Fruit fly (Drosophila melanogaster): ENCODE measurements around the gene Itgbn.

Itgbn gene

DNA sequence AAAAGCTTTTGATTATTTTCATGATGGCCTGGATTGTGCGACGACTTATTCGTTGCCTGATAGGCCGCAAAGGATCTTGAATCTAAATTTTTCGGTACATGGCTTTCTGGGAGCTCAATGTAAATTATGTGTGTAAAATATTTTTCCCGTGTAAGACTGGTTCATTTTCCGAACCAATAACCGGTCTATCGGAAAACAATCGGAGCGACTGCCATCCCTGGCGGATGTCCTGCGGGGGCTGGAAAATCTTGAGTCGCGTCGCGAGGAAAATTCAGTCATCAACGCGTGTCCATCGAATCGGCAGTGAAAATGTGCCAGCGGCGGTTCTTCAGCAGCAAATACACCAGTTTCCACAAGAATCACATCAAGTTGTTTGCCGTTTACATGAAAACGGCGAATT lies 51.5 kb downstream of the Itgbn start, which contains the start of the genes CG46307 and Nhe2 (continued):
- TF ChIP-seq ERR (GFP tag; optimal IDR thresholded peaks at IDR 0.05) (no peak), gfzf (GFP tag; optimal IDR thresholded peaks at IDR 0.05) (peak; percentile 36), CG6654 (GFP tag; optimal IDR thresholded peaks at IDR 0.05) (no peak), Lhr (GFP tag; optimal IDR thresholded peaks at IDR 0.05) (peak; percentile 57), B-H1 (GFP tag; IDR thresholded peaks at IDR 0.05) (0 out of 3 replicates have a peak, but pooled peaks have one; percentile 16), HLH54F (GFP tag; optimal IDR thresholded peaks at IDR 0.05) (no peak), prd (optimal IDR thresholded peaks at IDR 0.05) (no peak), prd (GFP tag; IDR thresholded peaks at IDR 0.05) (0 out of 3 replicates have a peak, but pooled peaks have one; percentile 32), Bgb (GFP tag; IDR thresholded peaks at IDR 0.05; ENCODE audit: partially characterized antibody) (peak; percentile 31; the same call in 1 of the 2 replicates), Sox102F (GFP tag; optimal IDR thresholded peaks at IDR 0.05) (no peak), sens (GFP tag) (peak; percentile 78), ash1 (GFP tag; optimal IDR thresholded peaks at IDR 0.05) (no peak), Atf6 (GFP tag; IDR thresholded peaks at IDR 0.05) (no peak), CG10321 (GFP tag; IDR thresholded peaks at IDR 0.05) (no peak), dysf (GFP tag; IDR thresholded peaks at IDR 0.05) (no peak), CG18262 (tag; optimal IDR thresholded peaks at IDR 0.05) (peak; percentile 0), CG4360 (GFP tag; IDR thresholded peaks at IDR 0.05) (no peak), scrt (GFP tag; optimal IDR thresholded peaks at IDR 0.05) (peak; percentile 5), Ravus (GFP tag; IDR thresholded peaks at IDR 0.05) (no peak), CG31388 (GFP tag; optimal IDR thresholded peaks at IDR 0.05) (no peak), en (GFP tag; optimal IDR thresholded peaks at IDR 0.05) (no peak), CG18764 (GFP tag; optimal IDR thresholded peaks at IDR 0.05) (no peak), CG17186 (GFP tag; optimal IDR thresholded peaks at IDR 0.05) (no peak), eve (GFP tag; optimal IDR thresholded peaks at IDR 0.05) (no peak), onecut (GFP tag; IDR thresholded peaks at IDR 0.05) (peak; percentile 28; the same call in 1 of the 2 replicates), esg (GFP tag; conservative IDR thresholded peaks at IDR 0.05) (no peak), hb (GFP tag; IDR thresholded peaks at IDR 0.05; ENCODE audit: partially characterized antibody) (no peak), CG14710 (tag; optimal IDR thresholded peaks at IDR 0.05) (peak; percentile 35), Dref (GFP tag; IDR thresholded peaks at IDR 0.05) (0 out of 2 replicates have a peak, but pooled peaks have one; percentile 57), Fer1 (GFP tag; optimal IDR thresholded peaks at IDR 0.05) (peak; percentile 19), psq (GFP tag; optimal IDR thresholded peaks at IDR 0.05) (no peak), Ets97D (GFP tag; optimal IDR thresholded peaks at IDR 0.05) (peak; percentile 58), Oaz (GFP tag; IDR thresholded peaks at IDR 0.05) (no peak), phol (tag; optimal IDR thresholded peaks at IDR 0.05) (peak; percentile 10), Elba2 (GFP tag; optimal IDR thresholded peaks at IDR 0.05) (no peak), CG8924 (tag; optimal IDR thresholded peaks at IDR 0.05) (peak; percentile 11), Stat92E (GFP tag; optimal IDR thresholded peaks at IDR 0.05) (peak in 1 of 3 experiments; percentile 22), bcd (GFP tag; optimal IDR thresholded peaks at IDR 0.05) (no peak), croc (GFP tag; conservative IDR thresholded peaks at IDR 0.05) (no peak), CG10267 (tag; optimal IDR thresholded peaks at IDR 0.05) (peak; percentile 30), bsh (GFP tag; optimal IDR thresholded peaks at IDR 0.05) (peak in 1 of 2 experiments; percentile 16), PHDP (tag; optimal IDR thresholded peaks at IDR 0.05) (no peak), NC2β (GFP tag; optimal IDR thresholded peaks at IDR 0.05) (no peak), peb (GFP tag; IDR thresholded peaks at IDR 0.05) (no peak), YL-1 (GFP tag; optimal IDR thresholded peaks at IDR 0.05) (peak; percentile 18), tgo (GFP tag; IDR thresholded peaks at IDR 0.05) (no peak; the same call in 2 of the 3 replicates), insv (GFP tag; optimal IDR thresholded peaks at IDR 0.05) (no peak), tna (GFP tag; IDR thresholded peaks at IDR 0.05; ENCODE audit: partially characterized antibody) (0 out of 2 replicates have a peak, but pooled peaks have one; percentile 21), CG15011 (GFP tag; optimal IDR thresholded peaks at IDR 0.05) (no peak), E2f2 (GFP tag; IDR thresholded peaks at IDR 0.05) (peak; percentile 8; the same call in 1 of the 2 replicates), chm (GFP tag; IDR thresholded peaks at IDR 0.05) (no peak)

Measured in whole organism, embryonic.